Fruit fly (Drosophila melanogaster) whole organism, embryonic: ENCODE results near the gene CG6006.

Experiments used
- Ada2b ChIP-seq: fragments of 200-800 bp; sonication (Bioruptor generic); IDR thresholded peaks from 2 replicates; pipeline ENCODE4 v1.3.6; 2022; ENCODE audit warnings: missing biosample characterization, missing genetic modification characterization
- B-H2 ChIP-seq: fragments of 200-800 bp; sonication (Bioruptor generic); optimal IDR thresholded peaks from 2 replicates; lab custom pipeline; 2018; ENCODE audit warnings: missing biosample characterization, mild to moderate bottlenecking, missing genetic modification characterization
- CG1024 ChIP-seq: fragments of 200-800 bp; sonication (Bioruptor generic); IDR thresholded peaks from 2 replicates; pipeline ENCODE4 v1.3.6; 2022; ENCODE audit warnings: missing biosample characterization, missing genetic modification characterization
- CG11456 ChIP-seq: fragments of 200-800 bp; sonication (Bioruptor generic); IDR thresholded peaks from 3 replicates; pipeline ENCODE4 v1.3.6; 2022; ENCODE audit warnings: missing biosample characterization, missing genetic modification characterization
- CG11695 ChIP-seq: fragments of 200-800 bp; sonication (Bioruptor generic); IDR thresholded peaks from 3 replicates; pipeline ENCODE4 v1.3.6; 2022; ENCODE audit warnings: missing biosample characterization, missing genetic modification characterization
- CG12769 ChIP-seq: fragments of 200-800 bp; sonication (Bioruptor generic); optimal IDR thresholded peaks from 2 replicates; lab custom pipeline; 2019; ENCODE audit warnings: missing biosample characterization, mild to moderate bottlenecking, missing genetic modification characterization, moderate library complexity
- CG13123 ChIP-seq: fragments of 200-800 bp; sonication (Bioruptor generic); optimal IDR thresholded peaks from 2 replicates; lab custom pipeline; 2016; ENCODE audit warnings: missing biosample characterization, missing genetic modification characterization
- CG15269 ChIP-seq: fragments of 200-800 bp; sonication (Bioruptor generic); optimal IDR thresholded peaks from 2 replicates; lab custom pipeline; 2018; ENCODE audit warnings: missing biosample characterization, mild to moderate bottlenecking, missing genetic modification characterization, moderate library complexity
- CG1602 ChIP-seq: fragments of 200-800 bp; sonication (Bioruptor generic); optimal IDR thresholded peaks from 3 replicates; lab custom pipeline; 2016; ENCODE audit warnings: missing biosample characterization, missing genetic modification characterization
- CG17361 ChIP-seq: fragments of 200-800 bp; sonication (Bioruptor generic); IDR thresholded peaks from 3 replicates; pipeline ENCODE4 v1.3.6; 2022; ENCODE audit warnings: missing biosample characterization, missing genetic modification characterization
- CG17802 ChIP-seq: fragments of 200-800 bp; sonication (Bioruptor generic); optimal IDR thresholded peaks from 2 replicates; lab custom pipeline; 2018; ENCODE audit warnings: missing biosample characterization, mild to moderate bottlenecking, missing genetic modification characterization, moderate library complexity
- CG3281 ChIP-seq: fragments of 200-800 bp; sonication (Bioruptor generic); optimal IDR thresholded peaks from 3 replicates; lab custom pipeline; 2017; ENCODE audit warnings: missing biosample characterization, mild to moderate bottlenecking, missing genetic modification characterization
- CG4282 ChIP-seq: fragments of 200-800 bp; sonication (Bioruptor generic); optimal IDR thresholded peaks from 2 replicates; lab custom pipeline; 2016; ENCODE audit warnings: missing biosample characterization, missing genetic modification characterization
- CG4360 ChIP-seq: fragments of 200-800 bp; sonication (Bioruptor generic); IDR thresholded peaks from 2 replicates; pipeline ENCODE4 v1.3.6; 2022; ENCODE audit warnings: missing biosample characterization, missing genetic modification characterization
- CG4707 ChIP-seq: fragments of 200-800 bp; sonication (Bioruptor generic); optimal IDR thresholded peaks from 2 replicates; lab custom pipeline; 2018; ENCODE audit warnings: missing biosample characterization, mild to moderate bottlenecking, missing genetic modification characterization, moderate library complexity
- CG6654 ChIP-seq: fragments of 200-800 bp; sonication (Bioruptor generic); optimal IDR thresholded peaks from 2 replicates; lab custom pipeline; 2017; ENCODE audit warnings: missing biosample characterization, mild to moderate bottlenecking, missing genetic modification characterization
- Chrac-16 ChIP-seq: fragments of 200-800 bp; sonication (Bioruptor generic); optimal IDR thresholded peaks from 3 replicates; lab custom pipeline; 2016; ENCODE audit warnings: missing biosample characterization, missing genetic modification characterization
- Dref ChIP-seq: fragments of 200-800 bp; sonication (Bioruptor generic); IDR thresholded peaks from 2 replicates; pipeline ENCODE4 v1.3.6; 2022; ENCODE audit warnings: missing biosample characterization, missing genetic modification characterization
- H2.0 ChIP-seq: fragments of 200-800 bp; sonication (Bioruptor generic); IDR thresholded peaks from 2 replicates; pipeline ENCODE4 v1.3.6; 2022; ENCODE audit warnings: missing biosample characterization, missing genetic modification characterization
- HLH54F ChIP-seq: fragments of 200-800 bp; sonication (Bioruptor generic); optimal IDR thresholded peaks from 3 replicates; lab custom pipeline; 2016; ENCODE audit warnings: missing biosample characterization, missing genetic modification characterization
- HLHmδ ChIP-seq: fragments of 200-800 bp; sonication (Bioruptor generic); optimal IDR thresholded peaks from 2 replicates; lab custom pipeline; 2018; ENCODE audit warnings: missing biosample characterization, mild to moderate bottlenecking, missing genetic modification characterization, moderate library complexity
- Hr51 ChIP-seq, 2 experiments: fragments of 200-800 bp; sonication (Bioruptor generic); optimal IDR thresholded peaks; 2 replicates in 1 of 2; 3 replicates in 1 of 2; lab custom pipeline; 2016 to 2018; ENCODE audit warnings: missing biosample characterization in 2 of 2, missing genetic modification characterization in 2 of 2, mild to moderate bottlenecking in 1 of 2, moderate library complexity in 1 of 2
- Hsf ChIP-seq: fragments of 200-800 bp; sonication (Bioruptor generic); optimal IDR thresholded peaks from 3 replicates; lab custom pipeline; 2016; ENCODE audit warnings: missing biosample characterization, missing genetic modification characterization
- Med ChIP-seq: fragments of 200-800 bp; sonication (Bioruptor generic); peaks from one replicate; lab custom pipeline; 2016; ENCODE audit warnings: missing biosample characterization, missing genetic modification characterization, mild to moderate bottlenecking, inconsistent platforms, moderate library complexity
- Nf-YC ChIP-seq: fragments of 200-800 bp; optimal IDR thresholded peaks from 3 replicates; lab custom pipeline; 2019; ENCODE audit warnings: missing biosample characterization, mild to moderate bottlenecking, missing genetic modification characterization, moderate library complexity
- Opbp ChIP-seq: fragments of 200-800 bp; sonication (Bioruptor generic); IDR thresholded peaks from 3 replicates; pipeline ENCODE4 v1.3.6; 2022; ENCODE audit warnings: missing biosample characterization, missing genetic modification characterization; ENCODE audit not compliant: partially characterized antibody
- Sry-δ ChIP-seq: fragments of 200-800 bp; sonication (Bioruptor generic); optimal IDR thresholded peaks from 2 replicates; lab custom pipeline; 2016; ENCODE audit warnings: missing biosample characterization, missing genetic modification characterization
- Stat92E ChIP-seq, 3 experiments: fragments of >200 bp in 2 of 3; fragments of 200-800 bp in 1 of 3; sonication (Bioruptor generic) in 1 of 3; optimal IDR thresholded peaks; 2 replicates each; lab custom pipeline; 2017 to 2019; ENCODE audit warnings: missing biosample characterization in 3 of 3, missing genetic modification characterization in 3 of 3, mild to moderate bottlenecking in 1 of 3, moderate library complexity in 1 of 3
- YL-1 ChIP-seq: fragments of 200-800 bp; sonication (Bioruptor generic); optimal IDR thresholded peaks from 3 replicates; lab custom pipeline; 2017; ENCODE audit warnings: missing biosample characterization, mild to moderate bottlenecking, missing genetic modification characterization
- abd-A ChIP-seq: fragments of 200-800 bp; sonication (Bioruptor generic); optimal IDR thresholded peaks from 3 replicates; lab custom pipeline; 2019; ENCODE audit warnings: missing biosample characterization, mild to moderate bottlenecking, missing genetic modification characterization, moderate library complexity
- cad ChIP-seq: fragments of >200 bp; optimal IDR thresholded peaks from 2 replicates; lab custom pipeline; 2017; ENCODE audit warnings: missing biosample characterization, missing genetic modification characterization
- cas ChIP-seq: fragments of 200-800 bp; sonication (Bioruptor generic); IDR thresholded peaks from 2 replicates; pipeline ENCODE4 v1.3.6; 2022; ENCODE audit warnings: missing biosample characterization, missing genetic modification characterization
- cwo ChIP-seq: fragments of 200-800 bp; sonication (Bioruptor generic); optimal IDR thresholded peaks from 3 replicates; lab custom pipeline; 2017; ENCODE audit warnings: missing biosample characterization, missing genetic modification characterization, mild to moderate bottlenecking, moderate library complexity, missing genetic modification reagents
- dan ChIP-seq: fragments of 200-800 bp; sonication (Bioruptor generic); IDR thresholded peaks from 2 replicates; pipeline ENCODE4 v1.3.6; 2022; ENCODE audit warnings: missing biosample characterization, missing genetic modification characterization
- en ChIP-seq: fragments of 200-800 bp; sonication (Bioruptor generic); optimal IDR thresholded peaks from 2 replicates; lab custom pipeline; 2016; ENCODE audit warnings: missing biosample characterization, missing genetic modification characterization
- eve ChIP-seq, 2 experiments: fragments of >200 bp; optimal IDR thresholded peaks; 2 replicates each; lab custom pipeline; 2017; ENCODE audit warnings: missing biosample characterization in 2 of 2, missing genetic modification characterization in 2 of 2
- fu2 ChIP-seq: fragments of 200-800 bp; sonication (Bioruptor generic); optimal IDR thresholded peaks from 2 replicates; lab custom pipeline; 2016; ENCODE audit warnings: missing biosample characterization, missing genetic modification characterization
- gce ChIP-seq: fragments of 200-800 bp; sonication (Bioruptor generic); IDR thresholded peaks from 3 replicates; pipeline ENCODE4 v1.3.6; 2022; ENCODE audit warnings: missing biosample characterization, missing genetic modification characterization
- lilli ChIP-seq: fragments of 200-800 bp; sonication (Bioruptor generic); optimal IDR thresholded peaks from 3 replicates; lab custom pipeline; 2016; ENCODE audit warnings: missing biosample characterization, missing genetic modification characterization
- lov ChIP-seq, 2 experiments: fragments of 200-800 bp in 1 of 2; fragments of >200 bp in 1 of 2; sonication (Bioruptor generic) in 1 of 2; IDR thresholded peaks in 1 of 2; optimal IDR thresholded peaks in 1 of 2; 2 replicates in 1 of 2; 3 replicates in 1 of 2; pipeline versions ENCODE4 v1.3.6 to Lab custom; 2017 to 2022; ENCODE audit warnings: missing biosample characterization in 1 of 2, missing genetic modification characterization in 1 of 2
- nau ChIP-seq: fragments of 200-800 bp; sonication (Bioruptor generic); optimal IDR thresholded peaks from 3 replicates; lab custom pipeline; 2017; ENCODE audit warnings: missing biosample characterization, mild to moderate bottlenecking, missing genetic modification characterization, missing genetic modification reagents
- otp ChIP-seq: fragments of 200-800 bp; sonication (Bioruptor generic); IDR thresholded peaks from 3 replicates; pipeline ENCODE4, ENCODE4 v1.3.6; 2022; ENCODE audit warnings: missing biosample characterization, missing genetic modification characterization
- prd ChIP-seq, 3 experiments: fragments of >200 bp in 2 of 3; fragments of 200-800 bp in 1 of 3; sonication (Bioruptor generic) in 1 of 3; optimal IDR thresholded peaks in 2 of 3; IDR thresholded peaks in 1 of 3; 2 replicates in 2 of 3; 3 replicates in 1 of 3; pipeline versions ENCODE4 v1.3.6 to Lab custom; 2017 to 2022; ENCODE audit warnings: missing biosample characterization in 1 of 3, missing genetic modification characterization in 1 of 3
- sens-2 ChIP-seq: fragments of 200-800 bp; sonication (Bioruptor generic); IDR thresholded peaks from 2 replicates; pipeline ENCODE4 v1.3.6; 2022; ENCODE audit warnings: missing biosample characterization, missing genetic modification characterization
- shn ChIP-seq: fragments of 200-800 bp; sonication (Bioruptor generic); optimal IDR thresholded peaks from 3 replicates; lab custom pipeline; 2016; ENCODE audit warnings: missing biosample characterization, missing genetic modification characterization
- sim ChIP-seq: fragments of 200-800 bp; sonication (Bioruptor generic); IDR thresholded peaks from 2 replicates; pipeline ENCODE4 v1.3.6; 2022; ENCODE audit warnings: missing biosample characterization, missing genetic modification characterization
- so ChIP-seq: fragments of 200-800 bp; sonication (Bioruptor generic); IDR thresholded peaks from 3 replicates; pipeline ENCODE4 v1.3.6; 2022; ENCODE audit warnings: missing biosample characterization, missing genetic modification characterization
- toy ChIP-seq: fragments of 200-800 bp; sonication (Bioruptor generic); IDR thresholded peaks from 2 replicates; pipeline ENCODE4 v1.3.6; 2022; ENCODE audit warnings: missing biosample characterization, missing genetic modification characterization
- trh ChIP-seq: fragments of 200-800 bp; sonication (Bioruptor generic); optimal IDR thresholded peaks from 2 replicates; lab custom pipeline; 2016; ENCODE audit warnings: missing biosample characterization, missing genetic modification characterization
- vvl ChIP-seq: fragments of 200-800 bp; sonication (Bioruptor generic); IDR thresholded peaks from 2 replicates; pipeline ENCODE4 v1.3.6; 2022; ENCODE audit warnings: missing biosample characterization, missing genetic modification characterization
- yki ChIP-seq: fragments of >200 bp; optimal IDR thresholded peaks from 3 replicates; lab custom pipeline; 2018

CG6006 gene

DNA sequence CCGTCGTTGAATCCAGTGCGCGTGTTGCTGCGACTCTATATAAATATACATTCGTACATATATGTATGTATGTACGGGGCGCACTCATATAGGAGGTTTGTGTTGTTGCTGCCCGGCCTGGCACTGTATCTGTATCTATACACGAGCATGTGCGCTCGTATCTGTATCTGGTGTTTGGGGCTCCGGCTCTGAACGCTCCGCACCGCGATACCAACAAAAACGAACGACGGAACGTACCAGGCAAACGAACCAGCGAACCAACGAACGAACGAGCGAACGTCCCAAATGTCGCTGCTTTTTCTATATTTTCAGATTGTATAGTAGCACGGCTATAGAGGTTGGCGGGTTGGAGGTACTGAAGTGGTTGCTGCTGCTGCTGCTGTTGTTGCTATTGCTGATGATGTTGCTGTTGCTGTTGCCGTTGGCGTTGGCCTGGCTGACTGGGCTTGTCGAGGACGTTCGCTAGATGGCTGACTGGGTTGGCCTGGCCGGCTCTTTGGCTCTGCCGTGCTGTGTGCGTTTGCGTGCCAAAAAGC is 52.4 kb downstream of the CG6006 start (continued):
- TF ChIP-seq so (peak; percentile 65; the same call in 2 of the 3 replicates), yki (lab: Kevin White, UChicago) (no peak), YL-1 (GFP tag; lab: Kevin White, UChicago) (no peak), CG11695 (GFP tag; lab: Robert Waterston, UW) (no peak), CG12769 (tag; lab: Kevin White, UChicago) (peak; percentile 97), Nf-YC (tag; lab: Kevin White, UChicago) (peak; percentile 24), Dref (GFP tag; lab: Robert Waterston, UW) (peak; percentile 28; the same call in 1 of the 2 replicates), Ada2b (GFP tag; lab: Robert Waterston, UW) (no peak), CG4707 (GFP tag; lab: Kevin White, UChicago) (peak; percentile 39), cad (no peak), Opbp (GFP tag; lab: Robert Waterston, UW) (no peak; the same call in 2 of the 3 replicates), prd (optimal IDR thresholded peaks at IDR 0.05; lab: Kevin White, UChicago) (no peak), prd (GFP tag; IDR thresholded peaks at IDR 0.05; lab: Robert Waterston, UW) (no peak), Sry-δ (GFP tag; lab: Kevin White, UChicago) (no peak), CG6654 (no peak), CG13123 (GFP tag; lab: Kevin White, UChicago) (no peak), CG17802 (tag; lab: Kevin White, UChicago) (no peak), lilli (GFP tag; lab: Kevin White, UChicago) (peak; percentile 31), abd-A (tag; lab: Kevin White, UChicago) (peak; percentile 84), Hsf (no peak), nau (GFP tag; lab: Kevin White, UChicago) (peak; percentile 16), Hr51 (GFP tag; optimal IDR thresholded peaks at IDR 0.05; lab: Kevin White, UChicago) (no peak), H2.0 (GFP tag; lab: Robert Waterston, UW) (no peak), B-H2 (peak; percentile 60), gce (no peak), trh (GFP tag; lab: Kevin White, UChicago) (no peak), CG15269 (tag; lab: Kevin White, UChicago) (peak; percentile 5), eve (GFP tag; optimal IDR thresholded peaks at IDR 0.05; lab: Kevin White, UChicago) (no peak), sim (no peak), CG4282 (GFP tag; lab: Kevin White, UChicago) (no peak), fu2 (no peak), sens-2 (GFP tag; lab: Robert Waterston, UW) (no peak), shn (GFP tag; lab: Kevin White, UChicago) (no peak), cwo (peak; percentile 91), Med (GFP tag; lab: Kevin White, UChicago) (peak; percentile 88), Chrac-16 (no peak), lov (optimal IDR thresholded peaks at IDR 0.05; lab: Kevin White, UChicago) (no peak), lov (GFP tag; IDR thresholded peaks at IDR 0.05; lab: Robert Waterston, UW) (0 out of 3 replicates have a peak, but pooled peaks have one; percentile 67), HLH54F (GFP tag; lab: Kevin White, UChicago) (no peak), toy (GFP tag; lab: Robert Waterston, UW) (no peak), CG1602 (GFP tag; lab: Kevin White, UChicago) (no peak), CG17361 (GFP tag; lab: Robert Waterston, UW) (no peak), HLHmδ (no peak), otp (GFP tag; lab: Robert Waterston, UW) (no peak), CG4360 (GFP tag; lab: Robert Waterston, UW) (peak; percentile 87), CG1024 (GFP tag; lab: Robert Waterston, UW) (no peak), cas (no peak), vvl (GFP tag; lab: Robert Waterston, UW) (peak; percentile 76), CG3281 (GFP tag; lab: Kevin White, UChicago) (no peak), en (no peak), dan (GFP tag; lab: Robert Waterston, UW) (no peak), CG11456 (GFP tag; lab: Robert Waterston, UW) (no peak), Stat92E (GFP tag; optimal IDR thresholded peaks at IDR 0.05; lab: Kevin White, UChicago) (peak in 1 of 3 experiments; percentile 68)
